Worm (Caenorhabditis elegans): ENCODE data around the gene nex-3.

Gene nex-3

ce11 chrIII:4470793-4471192, 28.9 kb downstream of the nex-3 start (continued):
- no peak for TF ChIP-seq F16B12.6 (tag; optimal IDR thresholded peaks at IDR 0.05)
- TF ChIP-seq irx-1 (tag; optimal IDR thresholded peaks at IDR 0.05): no peak
- TF ChIP-seq fkh-10 (GFP tag; optimal IDR thresholded peaks at IDR 0.05): no peak
- peak; percentile 51 to 60 for TF ChIP-seq lin-35 (GFP tag; optimal IDR thresholded peaks at IDR 0.05)
- TF ChIP-seq nhr-12 (tag; optimal IDR thresholded peaks at IDR 0.05): no peak
- TF ChIP-seq unc-86 (tag; optimal IDR thresholded peaks at IDR 0.05): peak; percentile 45
- TF ChIP-seq aha-1 (tag; optimal IDR thresholded peaks at IDR 0.05): no peak
- TF ChIP-seq nhr-85 (tag): peak; percentile 50
- no peak for TF ChIP-seq C34B4.2 (tag; optimal IDR thresholded peaks at IDR 0.05)
- TF ChIP-seq swsn-7 (tag; optimal IDR thresholded peaks at IDR 0.05): peak; percentile 62
- TF ChIP-seq isw-1 (GFP tag; IDR thresholded peaks at IDR 0.05): no peak; the same call in 1 of the 2 replicates
- TF ChIP-seq unc-62 (GFP tag; optimal IDR thresholded peaks at IDR 0.05): no peak
- TF ChIP-seq ceh-82 (tag; optimal IDR thresholded peaks at IDR 0.05): peak in 2 of 3 experiments; percentile 49 to 64
- TF ChIP-seq snpc-4 (tag; optimal IDR thresholded peaks at IDR 0.05): no peak
- TF ChIP-seq nhr-90 (tag; optimal IDR thresholded peaks at IDR 0.05; ENCODE audit: poor library complexity): peak; percentile 58
- TF ChIP-seq mab-9 (GFP tag; IDR thresholded peaks at IDR 0.05): no peak
- no peak for TF ChIP-seq fkh-4 (tag; optimal IDR thresholded peaks at IDR 0.05; ENCODE audit: borderline replicate concordance)
- peak; percentile 53 for TF ChIP-seq ztf-4 (tag; optimal IDR thresholded peaks at IDR 0.05)
- TF ChIP-seq snu-23 (GFP tag; optimal IDR thresholded peaks at IDR 0.05): peak; percentile 82
- peak; percentile 53 for TF ChIP-seq nhr-20 (tag; optimal IDR thresholded peaks at IDR 0.05)
- no peak for TF ChIP-seq lin-39 (tag; optimal IDR thresholded peaks at IDR 0.05)
- peak in 1 of 2 experiments; percentile 21 for TF ChIP-seq ztf-11 (tag; optimal IDR thresholded peaks at IDR 0.05)
- no peak for TF ChIP-seq ces-1 (GFP tag; optimal IDR thresholded peaks at IDR 0.05)
- no peak for TF ChIP-seq tlp-1 (tag; optimal IDR thresholded peaks at IDR 0.05)
- peak; percentile 19 for TF ChIP-seq ceh-8 (GFP tag; optimal IDR thresholded peaks at IDR 0.05)
- TF ChIP-seq sup-37 (GFP tag; optimal IDR thresholded peaks at IDR 0.05): no peak
- no peak for TF ChIP-seq unc-98 (GFP tag; IDR thresholded peaks at IDR 0.05)
- TF ChIP-seq mep-1 (tag; optimal IDR thresholded peaks at IDR 0.05): peak; percentile 67
- no peak for TF ChIP-seq pqm-1 (tag; optimal IDR thresholded peaks at IDR 0.05)
- peak; percentile 57 for TF ChIP-seq lin-14 (GFP tag; optimal IDR thresholded peaks at IDR 0.05)
- TF ChIP-seq sptf-1 (tag; optimal IDR thresholded peaks at IDR 0.05): no peak
- TF ChIP-seq zip-4 (GFP tag; optimal IDR thresholded peaks at IDR 0.05): no peak
- TF ChIP-seq pag-3 (tag; optimal IDR thresholded peaks at IDR 0.05; ENCODE audit: borderline replicate concordance, insufficient read depth): no peak
- peak in 1 of 2 experiments; percentile 34 for TF ChIP-seq mdl-1 (tag; optimal IDR thresholded peaks at IDR 0.05)
- no peak for TF ChIP-seq C04F5.9 (tag; optimal IDR thresholded peaks at IDR 0.05)
- TF ChIP-seq aly-2 (tag; optimal IDR thresholded peaks at IDR 0.05): no peak
- no peak for TF ChIP-seq mef-2 (tag; optimal IDR thresholded peaks at IDR 0.05)
- TF ChIP-seq dpl-1 (GFP tag; optimal IDR thresholded peaks at IDR 0.05): peak in 2 of 3 experiments; percentile 33 to 52
- TF ChIP-seq nhr-19 (GFP tag; conservative IDR thresholded peaks at IDR 0.05): peak; percentile 57
- no peak for TF ChIP-seq ets-5 (GFP tag; IDR thresholded peaks at IDR 0.05)
- no peak for TF ChIP-seq ceh-90 (tag; optimal IDR thresholded peaks at IDR 0.05)
- TF ChIP-seq blmp-1 (tag; optimal IDR thresholded peaks at IDR 0.05): no peak
- TF ChIP-seq jun-1 (tag; optimal IDR thresholded peaks at IDR 0.05): no peak
- peak; percentile 82 for TF ChIP-seq lir-3 (tag; optimal IDR thresholded peaks at IDR 0.05; ENCODE audit: poor library complexity)
- peak; percentile 78 for TF ChIP-seq fkh-8 (tag; optimal IDR thresholded peaks at IDR 0.05)

Data from whole organism, L1 larva.